Worm (Caenorhabditis elegans) whole organism, L3 larva: Measurements from ENCODE around the gene C30H6.12.

Source experiments
- egl-27 ChIP-seq: sonication (generic microtip); optimal IDR thresholded peaks from 4 replicates; lab custom pipeline; 2017; ENCODE audit warnings: missing biosample characterization, missing genetic modification reagents, missing genetic modification characterization
- elt-2 ChIP-seq: sonication (generic microtip); optimal IDR thresholded peaks from 2 replicates; lab custom pipeline; 2016; ENCODE audit warnings: missing genetic modification reagents, mild to moderate bottlenecking, missing genetic modification characterization, missing compliant biosample characterization
- fos-1 ChIP-seq: fragments of 150-350 bp; optimal IDR thresholded peaks from 2 replicates; lab custom pipeline; 2014; ENCODE audit warnings: missing biosample characterization, missing genetic modification characterization
- nhr-11 ChIP-seq: fragments of 150-350 bp; optimal IDR thresholded peaks from 2 replicates; lab custom pipeline; 2014; ENCODE audit warnings: missing biosample characterization, missing genetic modification characterization
- nhr-237 ChIP-seq: fragments of 150-350 bp; optimal IDR thresholded peaks from 2 replicates; lab custom pipeline; 2014; ENCODE audit warnings: missing biosample characterization, missing genetic modification characterization
- nhr-25 ChIP-seq: sonication (generic microtip); optimal IDR thresholded peaks from 2 replicates; lab custom pipeline; 2017; ENCODE audit warnings: missing biosample characterization, missing genetic modification characterization
- snpc-4 ChIP-seq: fragments of 150-350 bp; optimal IDR thresholded peaks from 2 replicates; lab custom pipeline; 2014; ENCODE audit warnings: missing biosample characterization, missing genetic modification characterization
- unc-62 ChIP-seq: fragments of 150-350 bp; sonication (generic microtip); optimal IDR thresholded peaks from 4 replicates; lab custom pipeline; 2014; ENCODE audit warnings: missing biosample characterization, missing genetic modification reagents, missing genetic modification characterization

DNA sequence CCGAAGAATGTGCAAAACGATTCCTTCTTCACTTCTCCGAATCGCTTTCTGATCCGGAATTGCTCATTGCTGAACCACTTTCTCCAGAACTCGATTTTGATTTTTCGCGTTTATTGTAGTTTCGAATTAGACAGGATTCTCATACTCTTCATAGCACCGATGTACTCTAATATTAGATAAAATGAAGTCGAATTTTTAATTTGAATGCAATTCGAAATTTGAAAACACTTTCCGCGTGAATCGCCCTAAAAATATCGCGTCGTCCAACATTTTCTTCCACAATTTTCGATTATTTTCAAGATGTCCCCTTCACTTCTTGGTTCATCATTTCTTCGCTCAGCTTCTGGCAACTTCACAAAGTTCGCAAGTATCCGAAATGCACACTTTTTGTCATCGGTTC lies 1.1 kb upstream of the C30H6.12 start, which contains the start of gene C30H6.8:
- no peak for TF ChIP-seq snpc-4
- no peak for TF ChIP-seq elt-2
- no peak for TF ChIP-seq nhr-237 (tag; lab: Kevin White, UChicago)
- TF ChIP-seq nhr-11 = no peak
- no peak for TF ChIP-seq fos-1 (tag; lab: Kevin White, UChicago)
- TF ChIP-seq unc-62 (GFP tag; lab: Kevin White, UChicago) = no peak
- TF ChIP-seq egl-27 = no peak
- TF ChIP-seq nhr-25 = no peak
